Fruit fly (Drosophila melanogaster): ENCODE results near the gene CG1637.
A peak's percentile ranks its signal among the peaks of the same experiment; 100 is the strongest.

CG1637 gene

DNA sequence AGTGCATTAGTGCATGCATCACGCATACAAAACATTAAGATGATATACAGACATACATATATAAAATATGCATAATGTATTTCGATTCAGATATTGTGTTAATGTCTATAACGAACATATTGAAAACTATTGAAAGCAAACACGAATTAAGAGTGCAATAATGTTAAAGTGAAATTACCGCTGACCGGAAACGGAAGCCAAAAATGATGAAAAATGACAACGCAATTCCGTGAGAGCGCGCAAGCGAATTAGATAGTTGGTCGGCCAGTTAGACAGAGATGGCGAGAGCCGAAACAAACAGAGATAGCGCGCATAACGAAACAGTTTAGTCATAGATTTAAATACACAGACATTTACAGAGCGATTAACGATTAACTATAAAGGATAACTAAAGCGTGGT, 44.5 kb upstream of the CG1637 start (continued):
- TF ChIP-seq CG13296 (GFP tag; optimal IDR thresholded peaks at IDR 0.05) (peak; percentile 14), ewg (GFP tag; optimal IDR thresholded peaks at IDR 0.05) (no peak), CG15479 (GFP tag; optimal IDR thresholded peaks at IDR 0.05) (peak; percentile 27), CG1233 (GFP tag; optimal IDR thresholded peaks at IDR 0.05) (peak; percentile 13), CG13624 (GFP tag; optimal IDR thresholded peaks at IDR 0.05) (no peak), mld (GFP tag; IDR thresholded peaks at IDR 0.05; ENCODE audit: partially characterized antibody) (no peak), CG34376 (GFP tag; optimal IDR thresholded peaks at IDR 0.05) (peak; percentile 9), CG15601 (tag; optimal IDR thresholded peaks at IDR 0.05) (no peak), cwo (GFP tag; optimal IDR thresholded peaks at IDR 0.05) (no peak), wek (GFP tag; optimal IDR thresholded peaks at IDR 0.05) (peak; percentile 7), CG18476 (GFP tag; optimal IDR thresholded peaks at IDR 0.05) (no peak), jing (GFP tag; optimal IDR thresholded peaks at IDR 0.05) (no peak), CG31388 (GFP tag; optimal IDR thresholded peaks at IDR 0.05) (no peak), Lpt (GFP tag; optimal IDR thresholded peaks at IDR 0.05) (no peak), CG9797 (GFP tag; optimal IDR thresholded peaks at IDR 0.05) (no peak), E2f1 (GFP tag; IDR thresholded peaks at IDR 0.05) (no peak), CG16863 (GFP tag; optimal IDR thresholded peaks at IDR 0.05) (no peak), zfh2 (GFP tag; optimal IDR thresholded peaks at IDR 0.05) (no peak), unpg (GFP tag; optimal IDR thresholded peaks at IDR 0.05) (no peak), CG10979 (tag; optimal IDR thresholded peaks at IDR 0.05) (no peak), CG3726 (GFP tag; IDR thresholded peaks at IDR 0.05) (no peak), phol (tag; optimal IDR thresholded peaks at IDR 0.05) (no peak), CG9727 (GFP tag; optimal IDR thresholded peaks at IDR 0.05) (no peak), CG31224 (GFP tag; IDR thresholded peaks at IDR 0.05) (no peak), Hmx (GFP tag; optimal IDR thresholded peaks at IDR 0.05) (no peak), CG14710 (tag; optimal IDR thresholded peaks at IDR 0.05) (no peak), CG11723 (GFP tag; optimal IDR thresholded peaks at IDR 0.05) (no peak), B-H1 (GFP tag; IDR thresholded peaks at IDR 0.05) (no peak), chn (GFP tag; optimal IDR thresholded peaks at IDR 0.05) (no peak), CG13775 (GFP tag; optimal IDR thresholded peaks at IDR 0.05) (no peak), Ets97D (GFP tag; optimal IDR thresholded peaks at IDR 0.05) (peak; percentile 6), CG3838 (GFP tag; optimal IDR thresholded peaks at IDR 0.05) (no peak), CG1603 (tag; optimal IDR thresholded peaks at IDR 0.05) (no peak), sens (GFP tag) (no peak), CG10267 (tag; optimal IDR thresholded peaks at IDR 0.05) (no peak), Fer3 (tag; optimal IDR thresholded peaks at IDR 0.05) (no peak), CG7271 (tag; optimal IDR thresholded peaks at IDR 0.05) (peak; percentile 66), tup (GFP tag; optimal IDR thresholded peaks at IDR 0.05) (no peak), unc-4 (GFP tag; IDR thresholded peaks at IDR 0.05; ENCODE audit: partially characterized antibody) (no peak), ATbp (GFP tag; optimal IDR thresholded peaks at IDR 0.05) (no peak), CG30020 (tag; optimal IDR thresholded peaks at IDR 0.05) (no peak), CoRest (tag; optimal IDR thresholded peaks at IDR 0.05) (no peak), MESR4 (GFP tag; optimal IDR thresholded peaks at IDR 0.05) (no peak), sug (tag; optimal IDR thresholded peaks at IDR 0.05) (no peak), CG17361 (GFP tag; IDR thresholded peaks at IDR 0.05) (no peak), CG6854 (GFP tag; optimal IDR thresholded peaks at IDR 0.05) (peak; percentile 10), Sox100B (GFP tag; optimal IDR thresholded peaks at IDR 0.05) (peak; percentile 28), fd96Cb (tag; optimal IDR thresholded peaks at IDR 0.05) (no peak), lov (optimal IDR thresholded peaks at IDR 0.05) (no peak), lov (GFP tag; IDR thresholded peaks at IDR 0.05) (no peak), Atf3 (GFP tag; optimal IDR thresholded peaks at IDR 0.05) (no peak)

Measured in whole organism, embryonic.